Worm (Caenorhabditis elegans) whole organism, young adult: ENCODE measurements around the gene D2021.4.

Source experiments
- B0336.3 ChIP-seq: fragments of 200-800 bp; sonication (Bioruptor generic); IDR thresholded peaks from 2 replicates; pipeline ENCODE4 v1.3.6; 2022; ENCODE audit warnings: missing genetic modification characterization, missing compliant biosample characterization
- F52B5.7 ChIP-seq: sonication (generic microtip); optimal IDR thresholded peaks from 2 replicates; lab custom pipeline; 2016; ENCODE audit warnings: mild to moderate bottlenecking, missing genetic modification characterization, missing compliant biosample characterization
- T07F8.4 ChIP-seq: sonication (generic microtip); optimal IDR thresholded peaks from 2 replicates; lab custom pipeline; 2016; ENCODE audit warnings: mild to moderate bottlenecking, missing genetic modification characterization, moderate library complexity, missing compliant biosample characterization
- atf-7 ChIP-seq: sonication (generic microtip); optimal IDR thresholded peaks from 2 replicates; lab custom pipeline; 2017; ENCODE audit warnings: mild to moderate bottlenecking, missing genetic modification characterization, missing compliant biosample characterization
- athp-1 ChIP-seq: sonication (generic microtip); optimal IDR thresholded peaks from 2 replicates; lab custom pipeline; 2017; ENCODE audit warnings: mild to moderate bottlenecking, missing genetic modification characterization, missing compliant biosample characterization
- die-1 ChIP-seq: sonication (generic microtip); optimal IDR thresholded peaks from 2 replicates; lab custom pipeline; 2016; ENCODE audit warnings: missing genotype, mild to moderate bottlenecking, missing genetic modification characterization, missing compliant biosample characterization
- dpl-1 ChIP-seq: fragments of 150-350 bp; optimal IDR thresholded peaks from 2 replicates; lab custom pipeline; 2014; ENCODE audit warnings: missing biosample characterization, missing genetic modification reagents, missing genetic modification characterization
- ets-4 ChIP-seq: fragments of 200-800 bp; sonication (Bioruptor generic); optimal IDR thresholded peaks from 2 replicates; lab custom pipeline; 2018; ENCODE audit warnings: mild to moderate bottlenecking, missing genetic modification characterization, missing compliant biosample characterization
- fkh-3 ChIP-seq: sonication (generic microtip); optimal IDR thresholded peaks from 2 replicates; lab custom pipeline; 2016; ENCODE audit warnings: mild to moderate bottlenecking, missing genetic modification characterization, missing compliant biosample characterization
- lsy-27 ChIP-seq: sonication (generic microtip); optimal IDR thresholded peaks from 2 replicates; lab custom pipeline; 2017; ENCODE audit warnings: missing genetic modification characterization, mild to moderate bottlenecking, missing compliant biosample characterization, antibody characterized with exemption, missing genotype, borderline replicate concordance; ENCODE audit not compliant: insufficient read depth
- nhr-120 ChIP-seq: fragments of 200-800 bp; sonication (Bioruptor generic); IDR thresholded peaks from 2 replicates; pipeline ENCODE4 v1.3.6; 2022; ENCODE audit warnings: missing genetic modification characterization, missing compliant biosample characterization
- rec-8 ChIP-seq, 2 experiments: sonication (generic microtip); optimal IDR thresholded peaks; 2 replicates each; lab custom pipeline; 2016; ENCODE audit warnings: mild to moderate bottlenecking in 2 of 2, missing genetic modification characterization in 2 of 2, missing genetic modification reagents in 2 of 2, missing genotype in 2 of 2, missing biosample characterization in 1 of 2, missing compliant biosample characterization in 1 of 2, moderate library complexity in 1 of 2
- snpc-4 ChIP-seq, 5 experiments: fragments of 150-350 bp in 1 of 5; sonication (generic microtip) in 4 of 5; optimal IDR thresholded peaks; 2 replicates each; lab custom pipeline; 2014 to 2018; ENCODE audit warnings: missing genetic modification characterization in 5 of 5, missing biosample characterization in 3 of 5, antibody characterized with exemption in 2 of 5, mild to moderate bottlenecking in 2 of 5, missing compliant biosample characterization in 2 of 5, missing genotype in 2 of 5, moderate library complexity in 2 of 5, missing genetic modification reagents in 1 of 5

- no peak for TF ChIP-seq snpc-4 (GFP tag; optimal IDR thresholded peaks at IDR 0.05; lab: Kevin White, UChicago)
- TF ChIP-seq snpc-4 (tag; optimal IDR thresholded peaks at IDR 0.05; lab: Kevin White, UChicago): no peak
- TF ChIP-seq lsy-27 (tag; lab: Kevin White, UChicago): no peak
- no peak for TF ChIP-seq atf-7 (tag; lab: Kevin White, UChicago)
- no peak for TF ChIP-seq nhr-120 (GFP tag; lab: Robert Waterston, UW)
- no peak for TF ChIP-seq athp-1 (tag; lab: Kevin White, UChicago)
- no peak for TF ChIP-seq dpl-1
- TF ChIP-seq F52B5.7 (tag; lab: Kevin White, UChicago): no peak
- no peak for TF ChIP-seq B0336.3
- no peak for TF ChIP-seq ets-4 (GFP tag; lab: Kevin White, UChicago)
- TF ChIP-seq fkh-3: no peak
- no peak for TF ChIP-seq T07F8.4
- no peak for TF ChIP-seq die-1 (tag; lab: Kevin White, UChicago)
- no peak for TF ChIP-seq rec-8 (tag; optimal IDR thresholded peaks at IDR 0.05; lab: Kevin White, UChicago)
These were observed 15.6 kb upstream of the D2021.4 start for ce11 chrX:8564451-8564795.
